Worm (Caenorhabditis elegans) whole organism, young adult: ENCODE data around the gene T26A5.8.

Experiments
- B0019.2 ChIP-seq: fragments of 200-800 bp; sonication (Bioruptor generic); conservative IDR thresholded peaks from 2 replicates; pipeline ENCODE4 v1.3.6; 2022; ENCODE audit warnings: missing genetic modification reagents, missing genetic modification characterization, missing compliant biosample characterization
- B0336.3 ChIP-seq: fragments of 200-800 bp; sonication (Bioruptor generic); IDR thresholded peaks from 2 replicates; pipeline ENCODE4 v1.3.6; 2022; ENCODE audit warnings: missing genetic modification characterization, missing compliant biosample characterization
- C17E4.6 ChIP-seq: fragments of 200-800 bp; sonication (Bioruptor generic); IDR thresholded peaks from 2 replicates; pipeline ENCODE4 v1.3.6; 2022; ENCODE audit warnings: missing genetic modification reagents, missing genetic modification characterization, missing compliant biosample characterization
- F10E7.11 ChIP-seq: sonication (generic microtip); optimal IDR thresholded peaks from 2 replicates; lab custom pipeline; 2017; ENCODE audit warnings: mild to moderate bottlenecking, missing genetic modification characterization, moderate library complexity, missing compliant biosample characterization
- F37B4.10 ChIP-seq: fragments of 200-800 bp; sonication (Bioruptor generic); IDR thresholded peaks from 2 replicates; pipeline ENCODE4 v1.3.6; 2022; ENCODE audit warnings: missing genetic modification characterization, missing compliant biosample characterization
- F52B5.7 ChIP-seq: sonication (generic microtip); optimal IDR thresholded peaks from 2 replicates; lab custom pipeline; 2016; ENCODE audit warnings: mild to moderate bottlenecking, missing genetic modification characterization, missing compliant biosample characterization
- T07F8.4 ChIP-seq: sonication (generic microtip); optimal IDR thresholded peaks from 2 replicates; lab custom pipeline; 2016; ENCODE audit warnings: mild to moderate bottlenecking, missing genetic modification characterization, moderate library complexity, missing compliant biosample characterization
- Y53F4B.3 ChIP-seq: fragments of 200-800 bp; sonication (Bioruptor generic); IDR thresholded peaks from 2 replicates; pipeline ENCODE4 v1.3.6; 2022; ENCODE audit warnings: missing genetic modification reagents, missing genetic modification characterization, missing compliant biosample characterization
- Y53G8AR.9 ChIP-seq: fragments of 200-800 bp; sonication (Bioruptor generic); conservative IDR thresholded peaks from 2 replicates; pipeline ENCODE4 v1.3.6; 2022; ENCODE audit warnings: missing genetic modification reagents, missing genetic modification characterization, missing compliant biosample characterization
- Y79H2A.3 ChIP-seq: fragments of 200-800 bp; sonication (Bioruptor generic); conservative IDR thresholded peaks from 2 replicates; pipeline ENCODE4 v1.3.6; 2022; ENCODE audit warnings: missing genetic modification reagents, missing genetic modification characterization, missing compliant biosample characterization
- Y95B8A.8 ChIP-seq: fragments of 200-800 bp; sonication (Bioruptor generic); IDR thresholded peaks from 2 replicates; pipeline ENCODE4 v1.3.6; 2022; ENCODE audit warnings: missing genetic modification reagents, missing genetic modification characterization, missing compliant biosample characterization
- aptf-2 ChIP-seq: fragments of 200-800 bp; sonication (Bioruptor generic); conservative IDR thresholded peaks from 2 replicates; pipeline ENCODE4 v1.3.6; 2022; ENCODE audit warnings: missing genetic modification reagents, missing genetic modification characterization, missing compliant biosample characterization
- atf-7 ChIP-seq: sonication (generic microtip); optimal IDR thresholded peaks from 2 replicates; lab custom pipeline; 2017; ENCODE audit warnings: mild to moderate bottlenecking, missing genetic modification characterization, missing compliant biosample characterization
- attf-3 ChIP-seq: fragments of 200-800 bp; sonication (Bioruptor generic); conservative IDR thresholded peaks from 2 replicates; pipeline ENCODE4 v1.3.6; 2022; ENCODE audit warnings: missing genetic modification reagents, missing genetic modification characterization, missing compliant biosample characterization
- attf-5 ChIP-seq: fragments of 200-800 bp; sonication (Bioruptor generic); optimal IDR thresholded peaks from 2 replicates; lab custom pipeline; 2018; ENCODE audit warnings: mild to moderate bottlenecking, missing genetic modification characterization, missing compliant biosample characterization
- attf-6 ChIP-seq: fragments of 200-800 bp; sonication (Bioruptor generic); IDR thresholded peaks from 2 replicates; pipeline ENCODE4 v1.3.6; 2022; ENCODE audit warnings: missing genetic modification reagents, missing genetic modification characterization, missing compliant biosample characterization
- cebp-1 ChIP-seq, 2 experiments: fragments of 200-800 bp in 1 of 2; sonication (Bioruptor generic) in 1 of 2; sonication (generic microtip) in 1 of 2; IDR thresholded peaks in 1 of 2; optimal IDR thresholded peaks in 1 of 2; 2 replicates each; pipeline versions ENCODE4 v1.3.6 to Lab custom; 2017 to 2022; ENCODE audit warnings: missing compliant biosample characterization in 2 of 2, missing genetic modification characterization in 2 of 2, mild to moderate bottlenecking in 1 of 2, missing genetic modification reagents in 1 of 2, moderate library complexity in 1 of 2
- ceh-100 ChIP-seq: fragments of 200-800 bp; sonication (Bioruptor generic); IDR thresholded peaks from 2 replicates; pipeline ENCODE4 v1.3.6; 2022; ENCODE audit warnings: missing genetic modification reagents, missing genetic modification characterization, missing compliant biosample characterization
- ceh-27 ChIP-seq: fragments of 200-800 bp; sonication (Bioruptor generic); optimal IDR thresholded peaks from 2 replicates; lab custom pipeline; 2018; ENCODE audit warnings: mild to moderate bottlenecking, missing genetic modification characterization, moderate library complexity, missing compliant biosample characterization
- ceh-40 ChIP-seq: fragments of 200-800 bp; sonication (Bioruptor generic); IDR thresholded peaks from 2 replicates; pipeline ENCODE4 v1.3.6; 2022; ENCODE audit warnings: missing genetic modification characterization, missing compliant biosample characterization
- ceh-79 ChIP-seq: sonication (generic microtip); optimal IDR thresholded peaks from 2 replicates; lab custom pipeline; 2017; ENCODE audit warnings: mild to moderate bottlenecking, missing genetic modification characterization, missing compliant biosample characterization
- efl-1 ChIP-seq: fragments of 150-350 bp; optimal IDR thresholded peaks from 2 replicates; lab custom pipeline; 2014; ENCODE audit warnings: missing biosample characterization, missing genetic modification reagents, missing genetic modification characterization
- egl-18 ChIP-seq: fragments of 200-800 bp; sonication (Bioruptor generic); IDR thresholded peaks from 2 replicates; pipeline ENCODE4 v1.3.6; 2022; ENCODE audit warnings: missing genetic modification reagents, missing genetic modification characterization, missing compliant biosample characterization
- fkh-3 ChIP-seq: sonication (generic microtip); optimal IDR thresholded peaks from 2 replicates; lab custom pipeline; 2016; ENCODE audit warnings: mild to moderate bottlenecking, missing genetic modification characterization, missing compliant biosample characterization
- lag-1 ChIP-seq: fragments of 200-800 bp; sonication (Bioruptor generic); IDR thresholded peaks from 2 replicates; pipeline ENCODE4 v1.3.6; 2022; ENCODE audit warnings: missing genetic modification reagents, missing genetic modification characterization, missing compliant biosample characterization
- let-526 ChIP-seq: fragments of 200-800 bp; sonication (Bioruptor generic); IDR thresholded peaks from 2 replicates; pipeline ENCODE4 v1.3.6; 2022; ENCODE audit warnings: missing genetic modification reagents, missing genetic modification characterization, missing compliant biosample characterization
- lin-26 ChIP-seq: fragments of 200-800 bp; sonication (Bioruptor generic); IDR thresholded peaks from 2 replicates; pipeline ENCODE4 v1.3.6; 2022; ENCODE audit warnings: missing genetic modification reagents, missing genetic modification characterization, missing compliant biosample characterization
- lin-35 ChIP-seq, 3 experiments: fragments of 150-350 bp in 2 of 3; sonication (generic microtip) in 1 of 3; optimal IDR thresholded peaks; 2 replicates each; lab custom pipeline; 2014 to 2018; ENCODE audit warnings: missing biosample characterization in 3 of 3, missing genetic modification characterization in 3 of 3, missing genetic modification reagents in 3 of 3
- lin-40 ChIP-seq: sonication (generic microtip); optimal IDR thresholded peaks from 2 replicates; lab custom pipeline; 2016; ENCODE audit warnings: missing genetic modification characterization, mild to moderate bottlenecking, missing compliant biosample characterization, missing genotype, missing genetic modification reagents
- lin-54 ChIP-seq: fragments of 200-800 bp; sonication (Bioruptor generic); optimal IDR thresholded peaks from 2 replicates; lab custom pipeline; 2018; ENCODE audit warnings: mild to moderate bottlenecking, missing genetic modification characterization, missing compliant biosample characterization
- madf-3 ChIP-seq: fragments of 200-800 bp; sonication (Bioruptor generic); IDR thresholded peaks from 2 replicates; pipeline ENCODE4 v1.3.6; 2022; ENCODE audit warnings: missing genetic modification reagents, missing genetic modification characterization, missing compliant biosample characterization
- mcd-1 ChIP-seq: fragments of 200-800 bp; sonication (Bioruptor generic); IDR thresholded peaks from 2 replicates; pipeline ENCODE4 v1.3.6; 2022; ENCODE audit warnings: missing genetic modification reagents, missing genetic modification characterization, missing compliant biosample characterization
- mxl-1 ChIP-seq: sonication (generic microtip); optimal IDR thresholded peaks from 2 replicates; lab custom pipeline; 2016; ENCODE audit warnings: missing genetic modification characterization, missing compliant biosample characterization
- nhr-80 ChIP-seq: sonication (generic microtip); optimal IDR thresholded peaks from 2 replicates; lab custom pipeline; 2016; ENCODE audit warnings: missing genetic modification characterization, missing compliant biosample characterization
- snpc-1.3 ChIP-seq: sonication (generic microtip); optimal IDR thresholded peaks from 2 replicates; lab custom pipeline; 2017; ENCODE audit warnings: missing genetic modification characterization, mild to moderate bottlenecking, missing compliant biosample characterization, antibody characterized with exemption, moderate library complexity, missing genotype, missing genetic modification reagents; ENCODE audit not compliant: insufficient read depth
- snpc-3.4 ChIP-seq: sonication (generic microtip); optimal IDR thresholded peaks from 2 replicates; lab custom pipeline; 2017; ENCODE audit warnings: missing genetic modification characterization, mild to moderate bottlenecking, missing compliant biosample characterization, antibody characterized with exemption, moderate library complexity, missing genotype, missing genetic modification reagents
- snpc-4 ChIP-seq, 5 experiments: fragments of 150-350 bp in 1 of 5; sonication (generic microtip) in 4 of 5; optimal IDR thresholded peaks; 2 replicates each; lab custom pipeline; 2014 to 2018; ENCODE audit warnings: missing genetic modification characterization in 5 of 5, missing biosample characterization in 3 of 5, antibody characterized with exemption in 2 of 5, mild to moderate bottlenecking in 2 of 5, missing compliant biosample characterization in 2 of 5, missing genotype in 2 of 5, moderate library complexity in 2 of 5, missing genetic modification reagents in 1 of 5
- somi-1 ChIP-seq: fragments of 200-800 bp; sonication (Bioruptor generic); optimal IDR thresholded peaks from 2 replicates; lab custom pipeline; 2018; ENCODE audit warnings: mild to moderate bottlenecking, missing genetic modification characterization, missing compliant biosample characterization
- tlf-1 ChIP-seq: fragments of 200-800 bp; sonication (Bioruptor generic); optimal IDR thresholded peaks from 2 replicates; lab custom pipeline; 2018; ENCODE audit warnings: mild to moderate bottlenecking, missing genetic modification characterization, missing compliant biosample characterization
- unc-130 ChIP-seq: sonication (generic microtip); optimal IDR thresholded peaks from 2 replicates; lab custom pipeline; 2016; ENCODE audit warnings: missing genetic modification reagents, missing genetic modification characterization, missing compliant biosample characterization
- unc-62 ChIP-seq: fragments of 150-350 bp; optimal IDR thresholded peaks from 2 replicates; lab custom pipeline; 2014; ENCODE audit warnings: missing biosample characterization, missing genetic modification reagents, missing genetic modification characterization
- xnd-1 ChIP-seq: sonication (generic microtip); optimal IDR thresholded peaks from 2 replicates; lab custom pipeline; 2016; ENCODE audit warnings: missing genotype, missing genetic modification reagents, missing genetic modification characterization, missing compliant biosample characterization
- zim-3 ChIP-seq: sonication (generic microtip); optimal IDR thresholded peaks from 2 replicates; lab custom pipeline; 2017; ENCODE audit warnings: mild to moderate bottlenecking, missing genetic modification characterization, moderate library complexity, missing compliant biosample characterization
- ztf-18 ChIP-seq: sonication (generic microtip); optimal IDR thresholded peaks from 2 replicates; lab custom pipeline; 2016; ENCODE audit warnings: missing genotype, mild to moderate bottlenecking, missing genetic modification characterization, missing compliant biosample characterization
- ztf-28 ChIP-seq: fragments of 200-800 bp; sonication (Bioruptor generic); IDR thresholded peaks from 2 replicates; pipeline ENCODE4 v1.3.6; 2022; ENCODE audit warnings: missing genetic modification reagents, missing genetic modification characterization, missing compliant biosample characterization
- ztf-6 ChIP-seq: fragments of 200-800 bp; sonication (Bioruptor generic); IDR thresholded peaks from 2 replicates; pipeline ENCODE4 v1.3.6; 2022; ENCODE audit warnings: missing genetic modification reagents, missing genetic modification characterization, missing compliant biosample characterization

T26A5.8 gene

DNA sequence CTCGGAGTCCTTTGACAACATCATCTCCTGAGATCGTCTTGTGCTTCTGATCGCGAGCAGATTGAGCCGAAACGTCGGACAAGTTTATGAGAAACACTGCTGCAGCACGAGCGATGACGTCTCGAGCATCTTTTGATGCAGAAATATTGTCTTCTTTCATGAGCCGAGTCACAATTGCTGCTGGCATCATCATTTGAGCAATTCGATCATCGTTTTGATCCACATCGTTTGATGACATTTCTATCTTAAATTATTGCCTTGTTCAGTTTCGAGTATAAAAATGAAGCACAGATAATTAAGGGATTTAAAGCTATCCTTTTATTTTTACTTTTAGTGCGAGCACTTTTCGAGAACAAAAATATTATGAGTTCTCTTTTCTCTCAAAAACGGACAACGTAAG lies at the start of gene T26A5.8 (continued):
- TF ChIP-seq F10E7.11 (tag; lab: Kevin White, UChicago) = peak; percentile 68
- no peak for TF ChIP-seq T07F8.4 (tag; lab: Kevin White, UChicago)
- TF ChIP-seq madf-3 (GFP tag; lab: Robert Waterston, UW) = peak; percentile 74; the same call in 1 of the 2 replicates
- TF ChIP-seq efl-1 = no peak
- no peak for TF ChIP-seq ceh-27 (GFP tag; lab: Kevin White, UChicago)
- TF ChIP-seq lin-54 (GFP tag; lab: Kevin White, UChicago) = peak; percentile 63
- TF ChIP-seq egl-18 = 0 out of 2 replicates have a peak, but pooled peaks have one; percentile 42
- TF ChIP-seq B0336.3 = peak; percentile 81
- no peak for TF ChIP-seq somi-1 (GFP tag; lab: Kevin White, UChicago)
- no peak for TF ChIP-seq lin-35 (GFP tag; optimal IDR thresholded peaks at IDR 0.05; lab: Kevin White, UChicago)
- peak; percentile 22 for TF ChIP-seq unc-130 (GFP tag; lab: Kevin White, UChicago)
- no peak for TF ChIP-seq snpc-4 (GFP tag; optimal IDR thresholded peaks at IDR 0.05; lab: Kevin White, UChicago)
- peak in 2 of 4 experiments; percentile 10 to 19 for TF ChIP-seq snpc-4 (tag; optimal IDR thresholded peaks at IDR 0.05; lab: Kevin White, UChicago)
- TF ChIP-seq ztf-6 (GFP tag; lab: Robert Waterston, UW) = no peak
- no peak for TF ChIP-seq F37B4.10
- TF ChIP-seq F52B5.7 (tag; lab: Kevin White, UChicago) = peak; percentile 73
- 0 out of 2 replicates have a peak, but pooled peaks have one; percentile 56 for TF ChIP-seq lin-26 (GFP tag; lab: Robert Waterston, UW)
- no peak for TF ChIP-seq mxl-1
- peak; percentile 73 for TF ChIP-seq snpc-3.4 (tag; lab: Kevin White, UChicago)
- no peak for TF ChIP-seq attf-5
- TF ChIP-seq xnd-1 (tag; lab: Kevin White, UChicago) = no peak
- TF ChIP-seq atf-7 (tag; lab: Kevin White, UChicago) = peak; percentile 33
- no peak for TF ChIP-seq attf-3 (GFP tag; lab: Robert Waterston, UW)
- peak; percentile 77 for TF ChIP-seq Y53G8AR.9 (GFP tag; lab: Robert Waterston, UW)
- peak; percentile 50 for TF ChIP-seq zim-3
- TF ChIP-seq cebp-1 (GFP tag; IDR thresholded peaks at IDR 0.05; lab: Robert Waterston, UW) = no peak
- peak; percentile 26 for TF ChIP-seq cebp-1 (tag; optimal IDR thresholded peaks at IDR 0.05; lab: Kevin White, UChicago)
- TF ChIP-seq Y53F4B.3 = no peak
- peak; percentile 41; the same call in 1 of the 2 replicates for TF ChIP-seq ceh-100 (GFP tag; lab: Robert Waterston, UW)
- TF ChIP-seq ztf-18 (tag; lab: Kevin White, UChicago) = no peak
- TF ChIP-seq nhr-80 = no peak
- peak; percentile 11 for TF ChIP-seq tlf-1 (GFP tag; lab: Kevin White, UChicago)
- TF ChIP-seq lag-1 (GFP tag; lab: Robert Waterston, UW) = no peak
- TF ChIP-seq mcd-1 (GFP tag; lab: Robert Waterston, UW) = peak; percentile 47; the same call in 1 of the 2 replicates
- TF ChIP-seq ztf-28 (GFP tag; lab: Robert Waterston, UW) = no peak
- peak; percentile 39 for TF ChIP-seq lin-40 (tag; lab: Kevin White, UChicago)
- TF ChIP-seq ceh-79 = no peak
- no peak for TF ChIP-seq C17E4.6 (GFP tag; lab: Robert Waterston, UW)
- 0 out of 2 replicates have a peak, but pooled peaks have one; percentile 12 for TF ChIP-seq Y95B8A.8 (GFP tag; lab: Robert Waterston, UW)
- no peak for TF ChIP-seq fkh-3
- no peak for TF ChIP-seq B0019.2 (GFP tag; lab: Robert Waterston, UW)
- TF ChIP-seq Y79H2A.3 (GFP tag; lab: Robert Waterston, UW) = 0 out of 2 replicates have a peak, but pooled peaks have one; percentile 45
- TF ChIP-seq unc-62 (GFP tag; lab: Kevin White, UChicago) = no peak
- no peak for TF ChIP-seq aptf-2 (GFP tag; lab: Robert Waterston, UW)
- no peak for TF ChIP-seq ceh-40 (GFP tag; lab: Robert Waterston, UW)
- peak; percentile 31; the same call in 1 of the 2 replicates for TF ChIP-seq attf-6 (GFP tag; lab: Robert Waterston, UW)
- peak; percentile 41 for TF ChIP-seq snpc-1.3
- no peak for TF ChIP-seq let-526
- TF ChIP-seq, all 124 proteins: peak for 43
